Fruit fly (Drosophila melanogaster): ENCODE measurements around the gene CG6830.

DNA sequence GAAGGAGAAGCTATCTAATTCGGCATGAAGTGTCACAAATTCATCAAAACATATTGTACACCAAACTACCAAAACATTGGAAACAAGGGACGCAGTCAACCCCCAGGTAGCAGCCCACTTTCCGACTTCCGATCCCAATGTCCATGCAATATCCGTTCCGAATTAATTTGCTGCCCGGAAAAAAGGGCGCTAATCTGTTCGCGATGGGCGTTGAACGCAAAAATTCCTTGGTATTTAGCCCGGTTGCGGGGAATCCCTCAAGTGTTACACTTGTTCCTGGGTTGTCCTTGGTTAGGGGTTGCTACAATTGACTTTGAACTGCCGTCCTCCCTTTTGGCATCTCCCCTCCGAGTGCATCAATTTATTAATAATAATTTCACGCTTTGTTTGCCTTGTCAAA lies 8.4 kb upstream of the CG6830 start:
- TF ChIP-seq insv (optimal IDR thresholded peaks at IDR 0.05) (no peak), Myc (optimal IDR thresholded peaks at IDR 0.05) (no peak), psq (optimal IDR thresholded peaks at IDR 0.05) (no peak), h (optimal IDR thresholded peaks at IDR 0.05) (no peak)
